Worm (Caenorhabditis elegans) whole organism, early embryonic: ENCODE data around the gene srx-44.
"Not testable (repeated sequence)": the region's sequence is repeated elsewhere in the genome, so short reads cannot be mapped to it uniquely, and the experiment has no call there.

Experiments
- B0310.2 ChIP-seq: sonication (generic microtip); optimal IDR thresholded peaks from 2 replicates; lab custom pipeline; 2016; ENCODE audit warnings: mild to moderate bottlenecking, missing genetic modification characterization, missing compliant biosample characterization
- F13C5.2 ChIP-seq: sonication (generic microtip); optimal IDR thresholded peaks from 2 replicates; lab custom pipeline; 2017; ENCODE audit warnings: mild to moderate bottlenecking, missing genetic modification characterization, inconsistent platforms, missing compliant biosample characterization
- aly-1 ChIP-seq: sonication (generic microtip); optimal IDR thresholded peaks from 2 replicates; lab custom pipeline; 2016; ENCODE audit warnings: missing genetic modification characterization, missing compliant biosample characterization
- ama-1 ChIP-seq: fragments of 150-350 bp; optimal IDR thresholded peaks from 2 replicates; lab custom pipeline; 2014
- ceh-36 ChIP-seq: sonication (generic microtip); optimal IDR thresholded peaks from 2 replicates; lab custom pipeline; 2016; ENCODE audit warnings: missing genetic modification characterization, inconsistent platforms, missing compliant biosample characterization
- ets-7 ChIP-seq: sonication (generic microtip); optimal IDR thresholded peaks from 2 replicates; lab custom pipeline; 2016; ENCODE audit warnings: missing genotype, missing genetic modification characterization, missing compliant biosample characterization
- hmbx-1 ChIP-seq: sonication (generic microtip); optimal IDR thresholded peaks from 2 replicates; lab custom pipeline; 2016; ENCODE audit warnings: mild to moderate bottlenecking, missing genetic modification characterization, missing compliant biosample characterization
- hmg-4 ChIP-seq: fragments of 200-800 bp; sonication (Bioruptor generic); optimal IDR thresholded peaks from 2 replicates; lab custom pipeline; 2018; ENCODE audit warnings: mild to moderate bottlenecking, missing genetic modification characterization, missing compliant biosample characterization
- hnd-1 ChIP-seq: sonication (generic microtip); optimal IDR thresholded peaks from 2 replicates; lab custom pipeline; 2016; ENCODE audit warnings: missing genetic modification characterization, missing compliant biosample characterization
- scrt-1 ChIP-seq: fragments of 200-800 bp; sonication (Bioruptor generic); IDR thresholded peaks from 2 replicates; pipeline ENCODE4 v1.3.6; 2022; ENCODE audit warnings: missing genetic modification characterization, missing compliant biosample characterization
- sea-1 ChIP-seq: fragments of 200-800 bp; sonication (Bioruptor generic); conservative IDR thresholded peaks from 2 replicates; pipeline ENCODE4 v1.3.6; 2022; ENCODE audit warnings: missing genetic modification characterization, missing compliant biosample characterization
- tbx-11 ChIP-seq: fragments of 200-800 bp; sonication (Bioruptor generic); IDR thresholded peaks from 2 replicates; pipeline ENCODE4 v1.3.6; 2022; ENCODE audit warnings: missing genetic modification characterization, missing compliant biosample characterization
- tbx-37 ChIP-seq: fragments of 200-800 bp; sonication (Bioruptor generic); conservative IDR thresholded peaks from 2 replicates; pipeline ENCODE4 v1.3.6; 2022; ENCODE audit warnings: missing genetic modification reagents, missing genetic modification characterization, missing compliant biosample characterization
- tra-4 ChIP-seq: sonication (generic microtip); optimal IDR thresholded peaks from 2 replicates; lab custom pipeline; 2017; ENCODE audit warnings: missing genetic modification characterization, missing compliant biosample characterization

DNA sequence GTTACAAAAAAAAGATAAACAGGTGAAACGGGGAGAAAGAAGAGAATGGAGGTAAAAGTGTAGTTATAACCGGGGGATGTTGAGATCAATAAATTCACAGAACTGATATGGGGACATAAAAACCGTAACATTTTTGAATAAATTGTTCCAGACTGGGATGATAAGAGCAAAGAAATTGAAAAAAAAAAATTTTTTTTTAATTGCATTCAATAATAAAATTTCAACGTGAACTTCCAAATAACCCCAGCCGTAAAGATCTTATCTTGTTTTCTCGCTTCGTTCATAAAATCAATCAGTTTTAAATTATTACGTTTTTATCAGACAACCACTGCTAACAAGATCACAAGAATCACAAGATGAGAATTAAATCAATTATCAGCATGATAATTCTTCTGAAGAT, 28.3 kb upstream of the srx-44 start, which contains the start of gene C06C6.7:
- TF ChIP-seq aly-1 (tag; lab: Kevin White, UChicago); tbx-11 (GFP tag; lab: Robert Waterston, UW); ceh-36 (tag; lab: Kevin White, UChicago); sea-1; tra-4 (tag; lab: Kevin White, UChicago); scrt-1 (GFP tag; lab: Robert Waterston, UW); tbx-37 (GFP tag; lab: Robert Waterston, UW); ama-1; hnd-1 (tag; lab: Kevin White, UChicago); hmbx-1; B0310.2 (tag; lab: Kevin White, UChicago); hmg-4; ets-7 (tag; lab: Kevin White, UChicago); F13C5.2 (tag; lab: Kevin White, UChicago): not testable (repeated sequence)
